Fruit fly (Drosophila melanogaster) whole organism, wandering third instar larva: ENCODE results near the gene CG16974.

Experiments
- CG32264 ChIP-seq: fragments of 200-800 bp; sonication (Bioruptor generic); optimal IDR thresholded peaks from 2 replicates; lab custom pipeline; 2016; ENCODE audit warnings: missing biosample characterization, missing genetic modification characterization
- Dif ChIP-seq: fragments of 200-275, 200-300 bp; sonication (Bioruptor generic); optimal IDR thresholded peaks from 2 replicates; lab custom pipeline; 2018; ENCODE audit warnings: missing biosample characterization, missing genetic modification characterization; ENCODE audit not compliant: partially characterized antibody
- Vsx2 ChIP-seq: fragments of 200-300, 225-300 bp; sonication (Bioruptor generic); optimal IDR thresholded peaks from 2 replicates; lab custom pipeline; 2018; ENCODE audit warnings: missing biosample characterization, missing genetic modification characterization; ENCODE audit not compliant: partially characterized antibody
- psq ChIP-seq: fragments of 200-800 bp; sonication (Bioruptor generic); optimal IDR thresholded peaks from 3 replicates; lab custom pipeline; 2017; ENCODE audit warnings: missing biosample characterization, mild to moderate bottlenecking, missing genetic modification characterization, moderate library complexity
- usp ChIP-seq: fragments of >200 bp; optimal IDR thresholded peaks from 2 replicates; lab custom pipeline; 2017; ENCODE audit warnings: missing biosample characterization, missing genetic modification characterization

- no peak for TF ChIP-seq CG32264 (GFP tag; lab: Kevin White, UChicago)
- TF ChIP-seq psq (GFP tag; lab: Kevin White, UChicago) = no peak
- TF ChIP-seq usp (GFP tag; lab: Kevin White, UChicago) = no peak
- TF ChIP-seq Vsx2 (GFP tag; lab: Kevin White, UChicago) = no peak
- no peak for TF ChIP-seq Dif (GFP tag; lab: Kevin White, UChicago)
Measured at dm6 chr2L:13229388-13229882, 37.7 kb upstream of the CG16974 start, which contains the start of gene CG16815.
